Fruit fly (Drosophila melanogaster) whole organism, embryonic: ENCODE measurements around the gene slmb.

Experiments
- ATbp ChIP-seq: fragments of 200-800 bp; sonication (Bioruptor generic); optimal IDR thresholded peaks from 2 replicates; lab custom pipeline; 2017; ENCODE audit warnings: missing biosample characterization, mild to moderate bottlenecking, missing genetic modification characterization, missing genetic modification reagents
- Adf1 ChIP-seq: fragments of 200-800 bp; sonication (Bioruptor generic); IDR thresholded peaks from 2 replicates; pipeline ENCODE4 v1.3.6; 2022; ENCODE audit warnings: missing biosample characterization, missing genetic modification characterization
- C15 ChIP-seq: fragments of 200-800 bp; sonication (Bioruptor generic); IDR thresholded peaks from 3 replicates; pipeline ENCODE4 v1.3.6; 2022; ENCODE audit warnings: missing biosample characterization, missing genetic modification characterization
- CG10147 ChIP-seq: fragments of 200-800 bp; sonication (Bioruptor generic); optimal IDR thresholded peaks from 2 replicates; lab custom pipeline; 2019; ENCODE audit warnings: missing biosample characterization, mild to moderate bottlenecking, missing genetic modification characterization, moderate library complexity
- CG10366 ChIP-seq: fragments of 200-800 bp; sonication (Bioruptor generic); IDR thresholded peaks from 2 replicates; pipeline ENCODE4 v1.3.6; 2022; ENCODE audit warnings: missing biosample characterization, missing genetic modification characterization
- CG10565 ChIP-seq: fragments of 200-800 bp; sonication (Bioruptor generic); optimal IDR thresholded peaks from 3 replicates; lab custom pipeline; 2016; ENCODE audit warnings: missing biosample characterization, mild to moderate bottlenecking, missing genetic modification characterization
- CG13296 ChIP-seq: fragments of 200-800 bp; sonication (Bioruptor generic); optimal IDR thresholded peaks from 3 replicates; lab custom pipeline; 2018; ENCODE audit warnings: missing biosample characterization, mild to moderate bottlenecking, missing genetic modification characterization
- CG13894 ChIP-seq: fragments of 200-800 bp; sonication (Bioruptor generic); optimal IDR thresholded peaks from 3 replicates; lab custom pipeline; 2018; ENCODE audit warnings: missing biosample characterization, mild to moderate bottlenecking, missing genetic modification characterization, moderate library complexity
- CG14441 ChIP-seq: fragments of 200-800 bp; sonication (Bioruptor generic); IDR thresholded peaks from 2 replicates; pipeline ENCODE4 v1.3.6; 2022; ENCODE audit warnings: missing biosample characterization, missing genetic modification characterization
- CG14667 ChIP-seq: fragments of 200-800 bp; sonication (Bioruptor generic); IDR thresholded peaks from 2 replicates; pipeline ENCODE4 v1.3.6; 2022; ENCODE audit warnings: missing biosample characterization, missing genetic modification characterization
- CG1529 ChIP-seq: fragments of 200-800 bp; sonication (Bioruptor generic); optimal IDR thresholded peaks from 3 replicates; lab custom pipeline; 2018; ENCODE audit warnings: missing biosample characterization, missing genetic modification characterization
- CG15514 ChIP-seq: fragments of 200-800 bp; sonication (Bioruptor generic); optimal IDR thresholded peaks from 3 replicates; lab custom pipeline; 2017; ENCODE audit warnings: missing biosample characterization, missing genetic modification characterization, mild to moderate bottlenecking, moderate library complexity, missing genetic modification reagents
- CG1602 ChIP-seq: fragments of 200-800 bp; sonication (Bioruptor generic); optimal IDR thresholded peaks from 3 replicates; lab custom pipeline; 2016; ENCODE audit warnings: missing biosample characterization, missing genetic modification characterization
- CG16779 ChIP-seq: fragments of 200-800 bp; sonication (Bioruptor generic); IDR thresholded peaks from 2 replicates; pipeline ENCODE4 v1.3.6; 2022; ENCODE audit warnings: missing biosample characterization, missing genetic modification characterization
- CG2202 ChIP-seq: fragments of 200-800 bp; sonication (Bioruptor generic); optimal IDR thresholded peaks from 2 replicates; lab custom pipeline; 2018; ENCODE audit warnings: missing biosample characterization, mild to moderate bottlenecking, missing genetic modification characterization
- CG2678 ChIP-seq: fragments of 200-800 bp; sonication (Bioruptor generic); optimal IDR thresholded peaks from 3 replicates; lab custom pipeline; 2019; ENCODE audit warnings: missing biosample characterization, mild to moderate bottlenecking, missing genetic modification characterization, moderate library complexity
- CG33213 ChIP-seq: fragments of 200-800 bp; sonication (Bioruptor generic); optimal IDR thresholded peaks from 3 replicates; lab custom pipeline; 2016; ENCODE audit warnings: missing biosample characterization, missing genetic modification characterization
- CG4424 ChIP-seq: fragments of 200-800 bp; sonication (Bioruptor generic); optimal IDR thresholded peaks from 3 replicates; lab custom pipeline; 2016; ENCODE audit warnings: missing biosample characterization, missing genetic modification characterization
- CG6791 ChIP-seq: fragments of 200-800 bp; sonication (Bioruptor generic); IDR thresholded peaks from 3 replicates; pipeline ENCODE4 v1.3.6; 2022; ENCODE audit warnings: missing biosample characterization, missing genetic modification characterization; ENCODE audit not compliant: partially characterized antibody
- CG7271 ChIP-seq: fragments of 200-800 bp; sonication (Bioruptor generic); optimal IDR thresholded peaks from 2 replicates; lab custom pipeline; 2018; ENCODE audit warnings: missing biosample characterization, mild to moderate bottlenecking, missing genetic modification characterization, moderate library complexity
- CG7786 ChIP-seq: fragments of 200-800 bp; sonication (Bioruptor generic); optimal IDR thresholded peaks from 2 replicates; lab custom pipeline; 2016; ENCODE audit warnings: missing biosample characterization, missing genetic modification characterization
- CG7987 ChIP-seq: fragments of 200-800 bp; sonication (Bioruptor generic); optimal IDR thresholded peaks from 2 replicates; lab custom pipeline; 2018; ENCODE audit warnings: missing biosample characterization, mild to moderate bottlenecking, missing genetic modification characterization, moderate library complexity
- CG8290 ChIP-seq, 3 experiments: fragments of 200-800 bp; sonication (Bioruptor generic); optimal IDR thresholded peaks; 2 replicates each; lab custom pipeline; 2016 to 2019; ENCODE audit warnings: missing biosample characterization in 3 of 3, missing genetic modification characterization in 3 of 3, mild to moderate bottlenecking in 2 of 3, moderate library complexity in 1 of 3
- CG8359 ChIP-seq: fragments of 200-800 bp; sonication (Bioruptor generic); optimal IDR thresholded peaks from 2 replicates; lab custom pipeline; 2017; ENCODE audit warnings: missing biosample characterization, mild to moderate bottlenecking, missing genetic modification characterization, borderline replicate concordance
- Hmx ChIP-seq: fragments of 200-800 bp; sonication (Bioruptor generic); optimal IDR thresholded peaks from 2 replicates; lab custom pipeline; 2016; ENCODE audit warnings: missing biosample characterization, missing genetic modification characterization
- Hr78 ChIP-seq, 2 experiments: fragments of 200-800 bp in 1 of 2; fragments of >200 bp in 1 of 2; sonication (Bioruptor generic) in 1 of 2; optimal IDR thresholded peaks; 2 replicates each; lab custom pipeline; 2017 to 2019; ENCODE audit warnings: missing biosample characterization in 2 of 2, missing genetic modification characterization in 2 of 2, mild to moderate bottlenecking in 1 of 2, moderate library complexity in 1 of 2
- Opbp ChIP-seq: fragments of 200-800 bp; sonication (Bioruptor generic); IDR thresholded peaks from 3 replicates; pipeline ENCODE4 v1.3.6; 2022; ENCODE audit warnings: missing biosample characterization, missing genetic modification characterization; ENCODE audit not compliant: partially characterized antibody
- Scr ChIP-seq: fragments of 200-800 bp; sonication (Bioruptor generic); IDR thresholded peaks from 2 replicates; pipeline ENCODE4 v1.3.6; 2022; ENCODE audit warnings: missing biosample characterization, missing genetic modification characterization; ENCODE audit not compliant: partially characterized antibody
- Taf1 ChIP-seq: fragments of 200-800 bp; sonication (Bioruptor generic); IDR thresholded peaks from 2 replicates; pipeline ENCODE4 v1.3.6; 2022; ENCODE audit warnings: missing biosample characterization, missing genetic modification characterization
- cad ChIP-seq: fragments of >200 bp; optimal IDR thresholded peaks from 2 replicates; lab custom pipeline; 2017; ENCODE audit warnings: missing biosample characterization, missing genetic modification characterization
- caup ChIP-seq: fragments of 200-800 bp; sonication (Bioruptor generic); optimal IDR thresholded peaks from 3 replicates; lab custom pipeline; 2017; ENCODE audit warnings: missing biosample characterization, mild to moderate bottlenecking, missing genetic modification characterization, moderate library complexity; ENCODE audit not compliant: severe bottlenecking
- chif ChIP-seq, 2 experiments: fragments of 200-800 bp; sonication (Bioruptor generic); optimal IDR thresholded peaks; 3 replicates each; lab custom pipeline; 2016; ENCODE audit warnings: missing biosample characterization in 2 of 2, missing genetic modification characterization in 2 of 2
- chinmo ChIP-seq: fragments of 200-800 bp; sonication (Bioruptor generic); IDR thresholded peaks from 4 replicates; pipeline ENCODE4 v1.3.6; 2022; ENCODE audit warnings: missing biosample characterization, missing genetic modification characterization; ENCODE audit not compliant: partially characterized antibody
- da ChIP-seq: fragments of 200-800 bp; sonication (Bioruptor generic); optimal IDR thresholded peaks from 2 replicates; lab custom pipeline; 2016; ENCODE audit warnings: missing biosample characterization, missing genetic modification characterization
- dati ChIP-seq: fragments of 200-800 bp; sonication (Bioruptor generic); IDR thresholded peaks from 2 replicates; pipeline ENCODE4 v1.3.6; 2022; ENCODE audit warnings: missing biosample characterization, missing genetic modification characterization
- ewg ChIP-seq: fragments of 200-800 bp; sonication (Bioruptor generic); optimal IDR thresholded peaks from 3 replicates; lab custom pipeline; 2017; ENCODE audit warnings: mild to moderate bottlenecking, missing biosample characterization, missing genetic modification reagents, missing genetic modification characterization
- fd64A ChIP-seq: fragments of 200-800 bp; sonication (Bioruptor generic); optimal IDR thresholded peaks from 3 replicates; lab custom pipeline; 2018; ENCODE audit warnings: missing biosample characterization, mild to moderate bottlenecking, missing genetic modification characterization
- fd96Cb ChIP-seq: fragments of 200-800 bp; sonication (Bioruptor generic); optimal IDR thresholded peaks from 2 replicates; lab custom pipeline; 2018; ENCODE audit warnings: missing biosample characterization, mild to moderate bottlenecking, missing genetic modification characterization, moderate library complexity
- fu2 ChIP-seq: fragments of 200-800 bp; sonication (Bioruptor generic); optimal IDR thresholded peaks from 2 replicates; lab custom pipeline; 2016; ENCODE audit warnings: missing biosample characterization, missing genetic modification characterization
- hth ChIP-seq: fragments of >200 bp; optimal IDR thresholded peaks from 2 replicates; lab custom pipeline; 2017; ENCODE audit warnings: inconsistent platforms
- nmo ChIP-seq: fragments of 200-800 bp; sonication (Bioruptor generic); optimal IDR thresholded peaks from 2 replicates; lab custom pipeline; 2018; ENCODE audit warnings: missing biosample characterization, mild to moderate bottlenecking, missing genetic modification characterization, moderate library complexity
- pzg ChIP-seq: fragments of 200-800 bp; sonication (Bioruptor generic); optimal IDR thresholded peaks from 3 replicates; lab custom pipeline; 2018; ENCODE audit warnings: missing biosample characterization, mild to moderate bottlenecking, missing genetic modification characterization, moderate library complexity
- ranshi ChIP-seq: fragments of 200-800 bp; sonication (Bioruptor generic); IDR thresholded peaks from 2 replicates; pipeline ENCODE4 v1.3.6; 2022; ENCODE audit warnings: missing biosample characterization, missing genetic modification characterization
- ro ChIP-seq: fragments of 200-800 bp; sonication (Bioruptor generic); IDR thresholded peaks from 2 replicates; pipeline ENCODE4 v1.3.6; 2022; ENCODE audit warnings: missing biosample characterization, missing genetic modification characterization
- sens-2 ChIP-seq: fragments of 200-800 bp; sonication (Bioruptor generic); IDR thresholded peaks from 2 replicates; pipeline ENCODE4 v1.3.6; 2022; ENCODE audit warnings: missing biosample characterization, missing genetic modification characterization
- sr ChIP-seq: fragments of 200-800 bp; sonication (Bioruptor generic); IDR thresholded peaks from 3 replicates; pipeline ENCODE4 v1.3.6; 2022; ENCODE audit warnings: missing biosample characterization, missing genetic modification characterization
- trh ChIP-seq: fragments of 200-800 bp; sonication (Bioruptor generic); optimal IDR thresholded peaks from 2 replicates; lab custom pipeline; 2016; ENCODE audit warnings: missing biosample characterization, missing genetic modification characterization
- zfh2 ChIP-seq: fragments of 200-800 bp; sonication (Bioruptor generic); optimal IDR thresholded peaks from 2 replicates; lab custom pipeline; 2016; ENCODE audit warnings: missing biosample characterization, missing genetic modification characterization

Gene slmb

dm6 chr3R:21112742-21113465 is 14.4 kb downstream of the slmb start (continued):
- peak; percentile 83 for TF ChIP-seq CG33213
- TF ChIP-seq chif (GFP tag; optimal IDR thresholded peaks at IDR 0.05; lab: Kevin White, UChicago): peak; percentile 88 to 90
- no peak for TF ChIP-seq Opbp (GFP tag; lab: Robert Waterston, UW)
- TF ChIP-seq CG14441 (GFP tag; lab: Robert Waterston, UW): peak; percentile 85
- TF ChIP-seq caup (GFP tag; lab: Kevin White, UChicago): peak; percentile 89
- TF ChIP-seq fd64A (GFP tag; lab: Kevin White, UChicago): peak; percentile 88
- peak; percentile 75 for TF ChIP-seq CG1602 (GFP tag; lab: Kevin White, UChicago)
- TF ChIP-seq zfh2: peak; percentile 85
- TF ChIP-seq Hr78 (GFP tag; optimal IDR thresholded peaks at IDR 0.05; lab: Kevin White, UChicago): peak in 1 of 2 experiments; percentile 57
- TF ChIP-seq ewg (GFP tag; lab: Kevin White, UChicago): peak; percentile 79
- TF ChIP-seq ro (GFP tag; lab: Robert Waterston, UW): 0 out of 2 replicates have a peak, but pooled peaks have one; percentile 60
- TF ChIP-seq C15 (GFP tag; lab: Robert Waterston, UW): 0 out of 3 replicates have a peak, but pooled peaks have one; percentile 50
- TF ChIP-seq CG8290 (GFP tag; optimal IDR thresholded peaks at IDR 0.05; lab: Kevin White, UChicago): peak; percentile 67
- peak in 1 of 2 experiments; percentile 92 for TF ChIP-seq CG8290 (tag; optimal IDR thresholded peaks at IDR 0.05; lab: Kevin White, UChicago)
- peak; percentile 15 for TF ChIP-seq CG4424 (GFP tag; lab: Kevin White, UChicago)
- peak; percentile 21 for TF ChIP-seq CG13894 (tag; lab: Kevin White, UChicago)
- no peak for TF ChIP-seq Scr (GFP tag; lab: Robert Waterston, UW)
- TF ChIP-seq dati (GFP tag; lab: Robert Waterston, UW): peak; percentile 77
- TF ChIP-seq CG13296 (GFP tag; lab: Kevin White, UChicago): peak; percentile 79
- TF ChIP-seq CG8359: peak; percentile 57
- TF ChIP-seq ATbp (GFP tag; lab: Kevin White, UChicago): peak; percentile 94
- peak; percentile 86 for TF ChIP-seq CG10366 (GFP tag; lab: Robert Waterston, UW)
- no peak for TF ChIP-seq cad
- TF ChIP-seq Adf1 (GFP tag; lab: Robert Waterston, UW): no peak; the same call in 1 of the 2 replicates
- TF ChIP-seq CG10147 (GFP tag; lab: Kevin White, UChicago): peak; percentile 51
- TF ChIP-seq pzg (GFP tag; lab: Kevin White, UChicago): no peak
- TF ChIP-seq fu2 (GFP tag; lab: Kevin White, UChicago): peak; percentile 86
- peak; percentile 82 for TF ChIP-seq CG1529
- peak; percentile 42 for TF ChIP-seq CG7271 (tag; lab: Kevin White, UChicago)
- no peak for TF ChIP-seq CG2678 (tag; lab: Kevin White, UChicago)
- peak; percentile 55 for TF ChIP-seq fd96Cb (tag; lab: Kevin White, UChicago)
- no peak for TF ChIP-seq hth (lab: Kevin White, UChicago)
- TF ChIP-seq nmo (GFP tag; lab: Kevin White, UChicago): peak; percentile 87
- TF ChIP-seq ranshi: peak; percentile 89
- peak; percentile 60 for TF ChIP-seq CG15514 (GFP tag; lab: Kevin White, UChicago)
- TF ChIP-seq CG10565 (GFP tag; lab: Kevin White, UChicago): peak; percentile 15
- no peak for TF ChIP-seq chinmo (GFP tag; lab: Robert Waterston, UW)
- TF ChIP-seq CG14667 (GFP tag; lab: Robert Waterston, UW): peak; percentile 73
- TF ChIP-seq CG2202 (tag; lab: Kevin White, UChicago): peak; percentile 70
- TF ChIP-seq sens-2 (GFP tag; lab: Robert Waterston, UW): peak; percentile 73
- TF ChIP-seq trh (GFP tag; lab: Kevin White, UChicago): peak; percentile 68
- TF ChIP-seq da (GFP tag; lab: Kevin White, UChicago): peak; percentile 44
- TF ChIP-seq Hmx (GFP tag; lab: Kevin White, UChicago): peak; percentile 59
- TF ChIP-seq sr: peak; percentile 76; the same call in 2 of the 3 replicates
- no peak for TF ChIP-seq CG6791 (GFP tag; lab: Robert Waterston, UW)
- TF ChIP-seq CG7987 (GFP tag; lab: Kevin White, UChicago): peak; percentile 93
- peak; percentile 81 for TF ChIP-seq CG16779 (GFP tag; lab: Robert Waterston, UW)
- TF ChIP-seq CG7786 (GFP tag; lab: Kevin White, UChicago): peak; percentile 91
- peak; percentile 52 for TF ChIP-seq Taf1 (GFP tag; lab: Robert Waterston, UW)
